Worm (Caenorhabditis elegans) whole organism, mixed stage, embryonic: ENCODE results near the gene F23B12.7.

ENCODE experiments used
- M03D4.4 ChIP-seq: sonication (generic microtip); optimal IDR thresholded peaks from 2 replicates; lab custom pipeline; 2017; ENCODE audit warnings: mild to moderate bottlenecking, missing genetic modification characterization, missing compliant biosample characterization
- bed-3 ChIP-seq: fragments of 200-800 bp; sonication (Bioruptor generic); optimal IDR thresholded peaks from 3 replicates; lab custom pipeline; 2018; ENCODE audit warnings: mild to moderate bottlenecking, missing genetic modification characterization, moderate library complexity, missing compliant biosample characterization
- blmp-1 ChIP-seq: fragments of 150-350 bp; optimal IDR thresholded peaks from 2 replicates; lab custom pipeline; 2014; ENCODE audit warnings: missing biosample characterization, missing genetic modification characterization
- ceh-39 ChIP-seq: fragments of 150-350 bp; optimal IDR thresholded peaks from 2 replicates; lab custom pipeline; 2014; ENCODE audit warnings: missing biosample characterization, missing genetic modification characterization
- ceh-83 ChIP-seq: fragments of 200-800 bp; sonication (Bioruptor generic); optimal IDR thresholded peaks from 2 replicates; lab custom pipeline; 2018; ENCODE audit warnings: mild to moderate bottlenecking, missing genetic modification characterization, missing compliant biosample characterization
- ces-1 ChIP-seq: fragments of 150-350 bp; optimal IDR thresholded peaks from 2 replicates; lab custom pipeline; 2014; ENCODE audit warnings: missing biosample characterization, missing genetic modification reagents, missing genetic modification characterization
- drap-1 ChIP-seq: fragments of 200-800 bp; sonication (Bioruptor generic); optimal IDR thresholded peaks from 3 replicates; lab custom pipeline; 2018; ENCODE audit warnings: mild to moderate bottlenecking, missing genetic modification characterization, missing compliant biosample characterization
- elt-1 ChIP-seq: sonication (generic microtip); optimal IDR thresholded peaks from 2 replicates; lab custom pipeline; 2017; ENCODE audit warnings: missing genetic modification characterization, mild to moderate bottlenecking, missing compliant biosample characterization, antibody characterized with exemption, moderate library complexity, borderline replicate concordance; ENCODE audit not compliant: insufficient read depth
- elt-3 ChIP-seq: fragments of 150-350 bp; optimal IDR thresholded peaks from 2 replicates; lab custom pipeline; 2014; ENCODE audit warnings: missing biosample characterization, missing genetic modification characterization
- flh-1 ChIP-seq: fragments of 200-800 bp; sonication (Bioruptor generic); optimal IDR thresholded peaks from 2 replicates; lab custom pipeline; 2018; ENCODE audit warnings: mild to moderate bottlenecking, missing genetic modification characterization, moderate library complexity, missing compliant biosample characterization
- ham-2 ChIP-seq: fragments of 200-800 bp; sonication (Bioruptor generic); optimal IDR thresholded peaks from 2 replicates; lab custom pipeline; 2018; ENCODE audit warnings: mild to moderate bottlenecking, missing genetic modification characterization, missing compliant biosample characterization
- hlh-1 ChIP-seq: fragments of 150-350 bp; optimal IDR thresholded peaks from 2 replicates; lab custom pipeline; 2014; ENCODE audit warnings: missing biosample characterization, missing genetic modification reagents, missing genetic modification characterization
- lin-13 ChIP-seq: fragments of 150-350 bp; optimal IDR thresholded peaks from 2 replicates; lab custom pipeline; 2014; ENCODE audit warnings: missing biosample characterization, missing genetic modification characterization
- lin-32 ChIP-seq: fragments of 200-800 bp; sonication (Bioruptor generic); optimal IDR thresholded peaks from 2 replicates; lab custom pipeline; 2018; ENCODE audit warnings: mild to moderate bottlenecking, missing genetic modification characterization, missing compliant biosample characterization
- lsy-2 ChIP-seq: fragments of 150-350 bp; optimal IDR thresholded peaks from 2 replicates; lab custom pipeline; 2014; ENCODE audit warnings: missing biosample characterization, missing genetic modification characterization
- mab-5 ChIP-seq: fragments of 150-350 bp; optimal IDR thresholded peaks from 2 replicates; lab custom pipeline; 2014; ENCODE audit warnings: missing biosample characterization, missing genetic modification characterization
- mep-1 ChIP-seq: fragments of 150-350 bp; optimal IDR thresholded peaks from 2 replicates; lab custom pipeline; 2017; ENCODE audit warnings: missing biosample characterization, missing genetic modification reagents, missing genetic modification characterization, inconsistent platforms
- mls-2 ChIP-seq: sonication (generic microtip); optimal IDR thresholded peaks from 2 replicates; lab custom pipeline; 2016; ENCODE audit warnings: mild to moderate bottlenecking, missing genetic modification characterization, moderate library complexity, missing compliant biosample characterization
- nhr-12 ChIP-seq: fragments of 150-350 bp; optimal IDR thresholded peaks from 2 replicates; lab custom pipeline; 2014; ENCODE audit warnings: missing biosample characterization, missing genetic modification characterization
- nhr-2 ChIP-seq: fragments of 150-350 bp; optimal IDR thresholded peaks from 2 replicates; lab custom pipeline; 2014; ENCODE audit warnings: missing biosample characterization, missing genetic modification characterization
- nhr-237 ChIP-seq: fragments of 150-350 bp; optimal IDR thresholded peaks from 2 replicates; lab custom pipeline; 2014; ENCODE audit warnings: missing biosample characterization, missing genetic modification characterization
- nhr-28 ChIP-seq: fragments of 150-350 bp; optimal IDR thresholded peaks from 2 replicates; lab custom pipeline; 2014; ENCODE audit warnings: missing biosample characterization, missing genetic modification characterization
- nhr-76 ChIP-seq: sonication (generic microtip); optimal IDR thresholded peaks from 2 replicates; lab custom pipeline; 2017; ENCODE audit warnings: missing biosample characterization, missing genetic modification characterization
- pha-4 ChIP-seq: fragments of 150-350 bp; optimal IDR thresholded peaks from 2 replicates; lab custom pipeline; 2018; ENCODE audit warnings: missing biosample characterization, missing genetic modification reagents, missing genetic modification characterization
- snpc-4 ChIP-seq: fragments of 150-350 bp; optimal IDR thresholded peaks from 2 replicates; lab custom pipeline; 2014; ENCODE audit warnings: missing biosample characterization, missing genetic modification characterization
- sptf-1 ChIP-seq: sonication (generic microtip); optimal IDR thresholded peaks from 2 replicates; lab custom pipeline; 2017; ENCODE audit warnings: mild to moderate bottlenecking, missing genetic modification characterization, moderate library complexity, missing compliant biosample characterization
- tbx-8 ChIP-seq: fragments of 200-800 bp; sonication (Bioruptor generic); optimal IDR thresholded peaks from 2 replicates; lab custom pipeline; 2018; ENCODE audit warnings: mild to moderate bottlenecking, missing genetic modification characterization, moderate library complexity, missing compliant biosample characterization
- unc-120 ChIP-seq: sonication (generic microtip); optimal IDR thresholded peaks from 2 replicates; lab custom pipeline; 2017; ENCODE audit warnings: missing genetic modification characterization, missing compliant biosample characterization; ENCODE audit not compliant: poor library complexity, severe bottlenecking
- unc-39 ChIP-seq: fragments of 150-350 bp; optimal IDR thresholded peaks from 2 replicates; lab custom pipeline; 2014; ENCODE audit warnings: missing biosample characterization, missing genetic modification characterization
- unc-62 ChIP-seq: fragments of 150-350 bp; optimal IDR thresholded peaks from 2 replicates; lab custom pipeline; 2014; ENCODE audit warnings: missing biosample characterization, missing genetic modification reagents, missing genetic modification characterization
- ztf-11 ChIP-seq: fragments of 150-350 bp; optimal IDR thresholded peaks from 2 replicates; lab custom pipeline; 2014; ENCODE audit warnings: missing biosample characterization, missing genetic modification characterization

The F23B12.7 gene

DNA sequence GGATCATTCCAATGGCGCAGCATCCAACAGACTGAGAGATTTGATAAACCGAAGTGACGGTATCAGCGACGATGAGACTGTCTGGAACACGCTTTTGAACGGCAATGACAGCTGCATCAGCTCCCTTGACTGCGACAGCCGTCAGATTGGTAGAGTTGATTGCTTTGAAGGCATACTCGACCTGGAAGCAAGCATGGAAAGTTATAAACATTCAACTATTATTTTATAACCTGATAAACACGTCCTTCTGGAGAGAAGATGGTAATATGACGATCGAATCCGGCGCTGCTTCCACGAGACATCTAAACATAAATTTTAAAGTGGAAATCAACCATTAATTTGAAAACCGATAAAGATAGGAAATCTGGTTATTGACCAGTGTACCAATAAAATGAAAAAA, 27.2 kb upstream of the F23B12.7 start, which contains the start of gene pas-1:
Gene pas-1, minus strand, starts transcription at position 302 of the 400 bp plus-strand sequence.
- TF ChIP-seq elt-1, result no peak
- TF ChIP-seq lin-13, result no peak
- no peak for TF ChIP-seq hlh-1 (tag; lab: Kevin White, UChicago)
- TF ChIP-seq lin-32 (GFP tag; lab: Kevin White, UChicago), result no peak
- TF ChIP-seq snpc-4 (tag; lab: Kevin White, UChicago), result no peak
- TF ChIP-seq flh-1 (GFP tag; lab: Kevin White, UChicago), result no peak
- TF ChIP-seq ztf-11 (tag; lab: Kevin White, UChicago), result no peak
- TF ChIP-seq ceh-83 (GFP tag; lab: Kevin White, UChicago), result no peak
- TF ChIP-seq tbx-8 (GFP tag; lab: Kevin White, UChicago), result no peak
- TF ChIP-seq bed-3 (GFP tag; lab: Kevin White, UChicago), result no peak
- no peak for TF ChIP-seq unc-39
- TF ChIP-seq unc-120 (tag; lab: Kevin White, UChicago), result no peak
- no peak for TF ChIP-seq mep-1 (tag; lab: Kevin White, UChicago)
- no peak for TF ChIP-seq M03D4.4 (tag; lab: Kevin White, UChicago)
- TF ChIP-seq nhr-76 (tag; lab: Kevin White, UChicago), result no peak
- no peak for TF ChIP-seq pha-4 (tag; lab: Kevin White, UChicago)
- TF ChIP-seq lsy-2 (tag; lab: Kevin White, UChicago), result no peak
- TF ChIP-seq nhr-2, result no peak
- no peak for TF ChIP-seq nhr-12
- TF ChIP-seq nhr-28, result no peak

DNA sequence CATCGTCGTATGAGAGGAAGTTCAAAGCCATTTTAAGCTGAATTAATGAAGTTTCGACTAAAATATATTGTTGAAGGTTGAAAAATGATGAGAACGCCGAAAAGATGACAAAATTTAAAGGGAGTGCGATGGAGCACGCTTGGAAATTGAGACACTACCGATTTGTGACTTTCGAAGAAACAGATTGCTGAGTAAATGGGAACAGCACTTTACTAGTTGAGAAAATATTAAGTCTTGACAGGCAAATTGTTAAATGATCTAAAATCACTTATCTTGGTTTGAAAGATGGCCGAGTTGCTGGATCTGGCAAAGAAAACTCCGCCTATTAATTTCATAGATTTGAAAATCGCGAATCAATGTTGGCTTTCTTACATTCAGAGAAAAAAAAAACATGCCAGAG, 26.2 kb upstream of the F23B12.7 start, which contains the start of gene rpoa-12:
Gene rpoa-12, minus strand, starts transcription at position 37 of the 400 bp plus-strand sequence.
- TF ChIP-seq mep-1 (tag; lab: Kevin White, UChicago) (peak; percentile 21), bed-3 (GFP tag; lab: Kevin White, UChicago) (no peak), hlh-1 (tag; lab: Kevin White, UChicago) (no peak), drap-1 (GFP tag; lab: Kevin White, UChicago) (peak; percentile 69), lsy-2 (tag; lab: Kevin White, UChicago) (no peak), ceh-39 (tag; lab: Kevin White, UChicago) (no peak), ces-1 (peak; percentile 41), nhr-237 (tag; lab: Kevin White, UChicago) (peak; percentile 16)

DNA sequence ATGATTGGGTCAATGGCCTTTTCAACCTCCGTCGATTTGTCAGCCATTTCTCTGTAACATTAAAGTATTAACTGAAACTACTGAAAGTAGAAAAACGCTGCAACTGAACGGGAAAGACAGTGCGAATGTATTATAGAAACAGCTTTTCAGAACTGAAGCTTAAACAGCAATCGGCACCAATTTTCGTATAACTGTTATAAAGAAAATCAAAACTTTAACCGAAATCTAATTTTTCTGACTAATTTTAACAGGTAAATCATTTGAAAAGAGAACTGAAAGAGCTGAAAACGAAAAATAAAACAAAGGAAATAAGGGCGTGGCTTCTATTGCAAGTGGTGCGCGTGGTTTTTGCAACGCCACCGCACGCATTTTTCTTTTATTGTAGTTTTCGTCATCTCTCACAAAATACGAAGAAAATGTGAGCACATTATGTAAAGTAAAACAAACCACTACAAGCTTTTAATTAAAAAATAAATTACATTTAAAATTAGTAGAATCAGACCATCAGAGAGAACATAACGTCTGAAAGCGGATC, 24.5 kb upstream of the F23B12.7 start, which contains the start of gene rrsr-1:
Gene rrsr-1, minus strand, starts transcription at position 51 of the 535 bp plus-strand sequence.
- TF ChIP-seq nhr-237 (tag; lab: Kevin White, UChicago) (no peak), ham-2 (GFP tag; lab: Kevin White, UChicago) (no peak), sptf-1 (tag; lab: Kevin White, UChicago) (peak; percentile 36), nhr-28 (no peak), tbx-8 (GFP tag; lab: Kevin White, UChicago) (no peak), lsy-2 (tag; lab: Kevin White, UChicago) (peak; percentile 18), M03D4.4 (tag; lab: Kevin White, UChicago) (peak; percentile 46), blmp-1 (tag; lab: Kevin White, UChicago) (no peak), bed-3 (GFP tag; lab: Kevin White, UChicago) (no peak), unc-120 (tag; lab: Kevin White, UChicago) (no peak), mls-2 (tag; lab: Kevin White, UChicago) (no peak), drap-1 (GFP tag; lab: Kevin White, UChicago) (peak; percentile 54), unc-39 (no peak), nhr-2 (peak; percentile 12), mab-5 (no peak), hlh-1 (tag; lab: Kevin White, UChicago) (peak; percentile 12), ces-1 (no peak)

DNA sequence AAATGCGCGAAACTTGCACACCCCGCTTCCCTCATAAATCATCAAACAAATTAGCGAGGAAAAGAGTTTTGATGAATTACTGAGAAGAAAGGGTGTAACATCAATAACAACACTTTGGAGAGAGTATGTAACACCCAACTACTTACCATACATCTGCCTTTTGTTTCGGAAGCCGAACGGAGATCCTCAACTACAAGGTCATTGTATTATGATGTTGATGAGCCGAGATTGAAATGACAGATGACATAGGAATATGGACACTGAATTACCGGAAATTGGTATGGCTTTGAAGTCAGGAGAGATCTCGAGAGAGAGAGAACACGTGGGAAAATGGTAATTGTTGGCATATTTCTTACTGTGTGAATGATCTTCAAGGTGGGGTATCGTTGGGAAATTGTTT, 23.5 kb upstream of the F23B12.7 start:
- TF ChIP-seq lsy-2 (tag; lab: Kevin White, UChicago) (no peak), nhr-12 (no peak), M03D4.4 (tag; lab: Kevin White, UChicago) (no peak), drap-1 (GFP tag; lab: Kevin White, UChicago) (no peak), mls-2 (tag; lab: Kevin White, UChicago) (no peak), unc-62 (GFP tag; lab: Kevin White, UChicago) (peak; percentile 51), nhr-237 (tag; lab: Kevin White, UChicago) (no peak), ham-2 (GFP tag; lab: Kevin White, UChicago) (peak; percentile 42), elt-3 (tag; lab: Kevin White, UChicago) (no peak), flh-1 (GFP tag; lab: Kevin White, UChicago) (no peak), ces-1 (no peak), bed-3 (GFP tag; lab: Kevin White, UChicago) (no peak), nhr-28 (no peak), lin-13 (no peak), mab-5 (no peak), unc-120 (tag; lab: Kevin White, UChicago) (no peak), hlh-1 (tag; lab: Kevin White, UChicago) (no peak)
